Fruit fly (Drosophila melanogaster) whole organism, embryonic: ENCODE results near the gene CG45078.

Experiments
- Antp ChIP-seq: fragments of 200-800 bp; sonication (Bioruptor generic); optimal IDR thresholded peaks from 3 replicates; lab custom pipeline; 2016; ENCODE audit warnings: missing biosample characterization, missing genetic modification characterization
- B-H1 ChIP-seq: fragments of 200-800 bp; sonication (Bioruptor generic); IDR thresholded peaks from 3 replicates; pipeline ENCODE4 v1.3.6; 2022; ENCODE audit warnings: missing biosample characterization, missing genetic modification characterization
- CG10366 ChIP-seq: fragments of 200-800 bp; sonication (Bioruptor generic); IDR thresholded peaks from 2 replicates; pipeline ENCODE4 v1.3.6; 2022; ENCODE audit warnings: missing biosample characterization, missing genetic modification characterization
- CG10959 ChIP-seq: fragments of 200-800 bp; sonication (Bioruptor generic); IDR thresholded peaks from 2 replicates; pipeline ENCODE4 v1.3.6; 2022; ENCODE audit warnings: missing biosample characterization, missing genetic modification characterization
- CG11398 ChIP-seq: fragments of 200-800 bp; sonication (Bioruptor generic); optimal IDR thresholded peaks from 2 replicates; lab custom pipeline; 2016; ENCODE audit warnings: missing biosample characterization, missing genetic modification characterization
- CG12391 ChIP-seq: fragments of 200-800 bp; sonication (Bioruptor generic); optimal IDR thresholded peaks from 3 replicates; lab custom pipeline; 2018; ENCODE audit warnings: missing biosample characterization, mild to moderate bottlenecking, missing genetic modification characterization, moderate library complexity
- CG12769 ChIP-seq: fragments of 200-800 bp; sonication (Bioruptor generic); optimal IDR thresholded peaks from 2 replicates; lab custom pipeline; 2019; ENCODE audit warnings: missing biosample characterization, mild to moderate bottlenecking, missing genetic modification characterization, moderate library complexity
- CG15011 ChIP-seq: fragments of 200-800 bp; sonication (Bioruptor generic); optimal IDR thresholded peaks from 3 replicates; lab custom pipeline; 2018; ENCODE audit warnings: missing biosample characterization, mild to moderate bottlenecking, missing genetic modification characterization
- CG17385 ChIP-seq: fragments of 200-800 bp; sonication (Bioruptor generic); optimal IDR thresholded peaks from 3 replicates; lab custom pipeline; 2018; ENCODE audit warnings: missing biosample characterization, mild to moderate bottlenecking, missing genetic modification characterization
- CG30403 ChIP-seq: fragments of 200-800 bp; sonication (Bioruptor generic); optimal IDR thresholded peaks from 3 replicates; lab custom pipeline; 2016; ENCODE audit warnings: missing biosample characterization, missing genetic modification characterization
- CG3726 ChIP-seq: fragments of 200-800 bp; sonication (Bioruptor generic); IDR thresholded peaks from 3 replicates; pipeline ENCODE4, ENCODE4 v1.3.6; 2022; ENCODE audit warnings: missing biosample characterization, missing genetic modification characterization
- CG5180 ChIP-seq: fragments of 200-800 bp; sonication (Bioruptor generic); optimal IDR thresholded peaks from 3 replicates; lab custom pipeline; 2017; ENCODE audit warnings: missing biosample characterization, missing genetic modification characterization, mild to moderate bottlenecking, moderate library complexity, missing genetic modification reagents
- CG7963 ChIP-seq: fragments of 200-800 bp; sonication (Bioruptor generic); IDR thresholded peaks from 3 replicates; pipeline ENCODE4 v1.3.6; 2022; ENCODE audit warnings: missing biosample characterization, missing genetic modification characterization; ENCODE audit not compliant: partially characterized antibody
- D19A ChIP-seq: fragments of 200-800 bp; optimal IDR thresholded peaks from 3 replicates; lab custom pipeline; 2019; ENCODE audit warnings: missing biosample characterization, mild to moderate bottlenecking, missing genetic modification characterization, moderate library complexity
- Dfd ChIP-seq, 2 experiments: fragments of >200 bp; optimal IDR thresholded peaks; 2 replicates each; lab custom pipeline; 2017; ENCODE audit warnings: missing biosample characterization in 2 of 2, missing genetic modification characterization in 2 of 2
- Ets65A ChIP-seq: fragments of 200-800 bp; sonication (Bioruptor generic); peaks from one replicate; lab custom pipeline; 2016; ENCODE audit warnings: missing biosample characterization, missing genetic modification characterization
- GATAe ChIP-seq: fragments of 200-800 bp; sonication (Bioruptor generic); conservative IDR thresholded peaks from 2 replicates; pipeline ENCODE4 v1.3.6; 2022; ENCODE audit warnings: missing biosample characterization, missing genetic modification characterization
- Max ChIP-seq: fragments of 200-800 bp; sonication (Bioruptor generic); optimal IDR thresholded peaks from 2 replicates; lab custom pipeline; 2016; ENCODE audit warnings: missing biosample characterization, mild to moderate bottlenecking, missing genetic modification characterization
- Neu2 ChIP-seq: fragments of 200-800 bp; sonication (Bioruptor generic); optimal IDR thresholded peaks from 3 replicates; lab custom pipeline; 2016; ENCODE audit warnings: missing biosample characterization, missing genetic modification characterization, borderline replicate concordance
- Oli ChIP-seq: fragments of 200-800 bp; sonication (Bioruptor generic); optimal IDR thresholded peaks from 2 replicates; lab custom pipeline; 2018; ENCODE audit warnings: missing biosample characterization, mild to moderate bottlenecking, missing genetic modification characterization, moderate library complexity
- Rfx ChIP-seq: fragments of 200-800 bp; sonication (Bioruptor generic); IDR thresholded peaks from 2 replicates; pipeline ENCODE4 v1.3.6; 2022; ENCODE audit warnings: missing biosample characterization, missing genetic modification characterization
- Rx ChIP-seq: fragments of 200-800 bp; sonication (Bioruptor generic); IDR thresholded peaks from 2 replicates; pipeline ENCODE4 v1.3.6; 2022; ENCODE audit warnings: missing biosample characterization, missing genetic modification characterization
- al ChIP-seq: fragments of 200-800 bp; sonication (Bioruptor generic); IDR thresholded peaks from 2 replicates; pipeline ENCODE4 v1.3.6; 2022; ENCODE audit warnings: missing biosample characterization, missing genetic modification characterization
- bbx ChIP-seq: fragments of 200-800 bp; sonication (Bioruptor generic); IDR thresholded peaks from 2 replicates; pipeline ENCODE4 v1.3.6; 2022; ENCODE audit warnings: missing biosample characterization, missing genetic modification characterization; ENCODE audit not compliant: partially characterized antibody
- bcd ChIP-seq: fragments of 200-800 bp; sonication (Bioruptor generic); optimal IDR thresholded peaks from 2 replicates; lab custom pipeline; 2017; ENCODE audit warnings: missing biosample characterization, mild to moderate bottlenecking, missing genetic modification characterization
- dan ChIP-seq: fragments of 200-800 bp; sonication (Bioruptor generic); IDR thresholded peaks from 2 replicates; pipeline ENCODE4 v1.3.6; 2022; ENCODE audit warnings: missing biosample characterization, missing genetic modification characterization
- danr ChIP-seq: fragments of 200-800 bp; sonication (Bioruptor generic); IDR thresholded peaks from 2 replicates; pipeline ENCODE4 v1.3.6; 2022; ENCODE audit warnings: missing biosample characterization, missing genetic modification characterization
- exex ChIP-seq: fragments of 200-800 bp; sonication (Bioruptor generic); optimal IDR thresholded peaks from 4 replicates; lab custom pipeline; 2018; ENCODE audit warnings: missing biosample characterization, mild to moderate bottlenecking, missing genetic modification characterization, moderate library complexity
- fd102C ChIP-seq: fragments of 200-800 bp; sonication (Bioruptor generic); optimal IDR thresholded peaks from 2 replicates; lab custom pipeline; 2018; ENCODE audit warnings: missing biosample characterization, mild to moderate bottlenecking, missing genetic modification characterization, moderate library complexity
- ftz-f1 ChIP-seq: fragments of 200-800 bp; sonication (Bioruptor generic); optimal IDR thresholded peaks from 2 replicates; lab custom pipeline; 2016; ENCODE audit warnings: missing biosample characterization, missing genetic modification characterization
- gcm2 ChIP-seq: fragments of 200-800 bp; sonication (Bioruptor generic); optimal IDR thresholded peaks from 2 replicates; lab custom pipeline; 2016; ENCODE audit warnings: missing biosample characterization, missing genetic modification characterization
- grau ChIP-seq: fragments of 200-800 bp; optimal IDR thresholded peaks from 3 replicates; lab custom pipeline; 2019; ENCODE audit warnings: missing biosample characterization, mild to moderate bottlenecking, missing genetic modification characterization, moderate library complexity
- jing ChIP-seq: fragments of 200-800 bp; sonication (Bioruptor generic); optimal IDR thresholded peaks from 2 replicates; lab custom pipeline; 2018; ENCODE audit warnings: missing biosample characterization, mild to moderate bottlenecking, missing genetic modification characterization
- jumu ChIP-seq: fragments of 200-800 bp; sonication (Bioruptor generic); optimal IDR thresholded peaks from 3 replicates; lab custom pipeline; 2016; ENCODE audit warnings: missing biosample characterization, missing genetic modification characterization
- kni ChIP-seq: fragments of 200-800 bp; sonication (Bioruptor generic); optimal IDR thresholded peaks from 3 replicates; lab custom pipeline; 2017; ENCODE audit warnings: mild to moderate bottlenecking, missing biosample characterization, missing genetic modification reagents, missing genetic modification characterization
- nmo ChIP-seq: fragments of 200-800 bp; sonication (Bioruptor generic); optimal IDR thresholded peaks from 2 replicates; lab custom pipeline; 2018; ENCODE audit warnings: missing biosample characterization, mild to moderate bottlenecking, missing genetic modification characterization, moderate library complexity
- pita ChIP-seq: fragments of 200-800 bp; sonication (Bioruptor generic); optimal IDR thresholded peaks from 2 replicates; lab custom pipeline; 2017; ENCODE audit warnings: missing biosample characterization, mild to moderate bottlenecking, missing genetic modification characterization
- salm ChIP-seq: fragments of 200-800 bp; sonication (Bioruptor generic); optimal IDR thresholded peaks from 2 replicates; lab custom pipeline; 2018; ENCODE audit warnings: missing biosample characterization, mild to moderate bottlenecking, missing genetic modification characterization
- sd ChIP-seq: fragments of 200-800 bp; sonication (Bioruptor generic); optimal IDR thresholded peaks from 3 replicates; lab custom pipeline; 2018; ENCODE audit warnings: missing biosample characterization, mild to moderate bottlenecking, missing genetic modification characterization, moderate library complexity
- so ChIP-seq: fragments of 200-800 bp; sonication (Bioruptor generic); IDR thresholded peaks from 3 replicates; pipeline ENCODE4 v1.3.6; 2022; ENCODE audit warnings: missing biosample characterization, missing genetic modification characterization
- sr ChIP-seq: fragments of 200-800 bp; sonication (Bioruptor generic); IDR thresholded peaks from 3 replicates; pipeline ENCODE4 v1.3.6; 2022; ENCODE audit warnings: missing biosample characterization, missing genetic modification characterization
- stwl ChIP-seq: fragments of 200-800 bp; sonication (Bioruptor generic); optimal IDR thresholded peaks from 3 replicates; lab custom pipeline; 2018; ENCODE audit warnings: missing biosample characterization, mild to moderate bottlenecking, missing genetic modification characterization, moderate library complexity
- unpg ChIP-seq: fragments of 200-800 bp; sonication (Bioruptor generic); optimal IDR thresholded peaks from 3 replicates; lab custom pipeline; 2018; ENCODE audit warnings: missing biosample characterization, mild to moderate bottlenecking, missing genetic modification characterization, moderate library complexity
- z ChIP-seq: fragments of 200-800 bp; sonication (Bioruptor generic); IDR thresholded peaks from 3 replicates; pipeline ENCODE4 v1.3.6; 2022; ENCODE audit warnings: missing biosample characterization, missing genetic modification characterization

The CG45078 gene

DNA sequence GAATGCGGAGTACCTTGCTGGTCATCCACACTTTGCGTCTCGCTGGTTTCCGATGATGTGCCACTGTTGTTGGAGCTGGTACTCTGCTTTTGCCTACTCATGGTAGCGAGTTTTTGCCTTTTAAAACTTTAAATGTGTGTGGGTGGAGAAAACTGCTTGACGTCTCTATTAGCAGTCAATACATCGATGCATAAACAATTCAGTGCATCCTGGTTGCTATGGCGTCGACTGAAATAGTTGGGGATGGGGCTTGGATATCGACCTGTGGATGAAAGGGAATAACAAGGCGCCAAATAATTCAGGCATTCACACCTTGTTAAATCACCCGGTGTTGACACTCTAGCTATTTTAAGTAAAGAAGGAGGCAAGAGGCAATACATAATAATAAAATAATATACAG lies 5.0 kb upstream of the CG45078 start, which contains the start of gene CG42633:
Gene CG42633 (minus strand): TSS at position 101 of the 400 bp plus-strand sequence.
- TF ChIP-seq CG12769 (tag; lab: Kevin White, UChicago) (no peak), z (GFP tag; lab: Robert Waterston, UW) (no peak), CG10366 (no peak), CG3726 (GFP tag; lab: Robert Waterston, UW) (no peak), gcm2 (GFP tag; lab: Kevin White, UChicago) (no peak), dan (GFP tag; lab: Robert Waterston, UW) (no peak), D19A (tag; lab: Kevin White, UChicago) (no peak), CG12391 (tag; lab: Kevin White, UChicago) (no peak)

- TF ChIP-seq Neu2 (GFP tag; lab: Kevin White, UChicago) = no peak
- no peak for TF ChIP-seq Oli
- TF ChIP-seq CG5180 (GFP tag; lab: Kevin White, UChicago) = peak; percentile 67
- TF ChIP-seq bcd (GFP tag; lab: Kevin White, UChicago) = no peak
- peak; percentile 69 for TF ChIP-seq Ets65A
- TF ChIP-seq, all 482 proteins: peak for 2
Measured at dm6 chr3R:10780161-10780560, 3.0 kb upstream of the CG45078 start.

DNA sequence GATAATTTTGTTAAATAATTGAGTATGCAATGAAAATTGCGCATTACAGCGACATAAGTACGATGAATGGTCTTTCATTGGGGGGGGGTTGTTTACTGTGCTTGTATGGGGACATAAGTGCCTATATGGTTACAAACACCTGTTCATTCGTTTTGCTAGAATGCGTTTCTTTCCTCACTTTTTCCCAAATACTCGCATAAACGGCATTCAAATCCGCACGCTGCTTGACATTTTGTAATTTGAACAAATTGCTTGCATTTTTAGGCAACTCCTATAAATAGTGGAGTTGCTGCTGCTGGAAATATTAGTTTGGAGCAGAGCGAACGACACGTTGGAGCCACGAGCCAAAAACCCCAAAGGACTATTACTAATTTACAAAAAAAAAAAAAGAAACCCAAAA lies 2.1 kb upstream of the CG45078 start, which contains the start of gene Desi:
Gene Desi (plus strand): TSS at position 301 of the 400 bp plus-strand sequence.
- TF ChIP-seq jing (GFP tag; lab: Kevin White, UChicago) (no peak), Rx (GFP tag; lab: Robert Waterston, UW) (no peak)
- TF ChIP-seq, all 482 proteins: peak for 0

dm6 chr3R:10778151-10778550 lies 977 bp upstream of the CG45078 start:
- peak; percentile 83; the same call in 2 of the 3 replicates for TF ChIP-seq sr (GFP tag; lab: Robert Waterston, UW)
- TF ChIP-seq bbx (GFP tag; lab: Robert Waterston, UW) = no peak
- TF ChIP-seq Antp = no peak
- TF ChIP-seq sd = peak; percentile 90
- TF ChIP-seq ftz-f1 (GFP tag; lab: Kevin White, UChicago) = peak; percentile 38
- no peak for TF ChIP-seq exex

DNA sequence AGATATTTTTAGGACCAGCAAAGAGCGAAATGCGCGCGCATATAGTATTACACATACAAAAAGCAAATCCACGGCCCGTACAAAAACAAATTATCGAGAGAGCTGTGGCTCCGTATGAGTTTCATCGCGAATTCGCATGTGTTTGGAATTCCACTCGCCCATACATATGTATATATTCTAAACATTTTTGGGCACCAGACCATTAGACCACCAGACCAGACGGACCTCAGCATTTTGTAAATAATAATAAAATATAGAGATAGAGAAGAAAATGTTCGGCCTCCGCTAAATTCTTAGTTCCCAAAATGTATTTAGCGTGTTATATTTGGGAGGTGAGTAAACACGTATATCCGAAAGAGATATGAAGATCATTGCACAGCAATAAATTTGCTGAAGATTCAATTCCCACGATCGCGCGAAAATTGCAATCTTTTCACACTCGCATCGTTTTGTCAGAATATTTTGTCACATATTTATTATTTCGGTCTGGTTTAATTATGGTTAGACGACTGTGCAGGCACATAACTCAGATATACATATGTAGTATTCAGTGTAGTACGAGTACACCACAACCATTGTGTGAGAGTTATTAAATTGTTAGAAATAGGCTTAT lies 1.0 kb downstream of the CG45078 start:
- no peak for TF ChIP-seq kni (GFP tag; lab: Kevin White, UChicago)
- no peak for TF ChIP-seq CG17385 (GFP tag; lab: Kevin White, UChicago)
- TF ChIP-seq Dfd (GFP tag; optimal IDR thresholded peaks at IDR 0.05; lab: Kevin White, UChicago) = no peak
- no peak for TF ChIP-seq Max (GFP tag; lab: Kevin White, UChicago)
- no peak for TF ChIP-seq GATAe (GFP tag; lab: Robert Waterston, UW)
- TF ChIP-seq D19A (tag; lab: Kevin White, UChicago) = peak; percentile 54
- TF ChIP-seq fd102C (GFP tag; lab: Kevin White, UChicago) = no peak
- no peak for TF ChIP-seq CG10959 (GFP tag; lab: Robert Waterston, UW)
- no peak for TF ChIP-seq grau (tag; lab: Kevin White, UChicago)
- TF ChIP-seq al (GFP tag; lab: Robert Waterston, UW) = 0 out of 2 replicates have a peak, but pooled peaks have one; percentile 16
- 0 out of 3 replicates have a peak, but pooled peaks have one; percentile 35 for TF ChIP-seq so (GFP tag; lab: Robert Waterston, UW)
- TF ChIP-seq Ets65A = peak; percentile 86
- TF ChIP-seq jumu (GFP tag; lab: Kevin White, UChicago) = no peak
- TF ChIP-seq CG30403 = no peak
- TF ChIP-seq salm = no peak
- TF ChIP-seq CG11398 (GFP tag; lab: Kevin White, UChicago) = no peak
- TF ChIP-seq CG7963 (GFP tag; lab: Robert Waterston, UW) = no peak
- TF ChIP-seq B-H1 (GFP tag; lab: Robert Waterston, UW) = no peak
- TF ChIP-seq pita (GFP tag; lab: Kevin White, UChicago) = no peak
- TF ChIP-seq CG15011 (GFP tag; lab: Kevin White, UChicago) = no peak
- no peak for TF ChIP-seq nmo
- no peak for TF ChIP-seq Rfx (GFP tag; lab: Robert Waterston, UW)
- TF ChIP-seq danr (GFP tag; lab: Robert Waterston, UW) = no peak
- TF ChIP-seq unpg (GFP tag; lab: Kevin White, UChicago) = no peak
- TF ChIP-seq stwl (tag; lab: Kevin White, UChicago) = no peak
